Fruit fly (Drosophila melanogaster) whole organism, embryonic: ENCODE measurements around the gene CG6912.
A peak's percentile ranks its signal among the peaks of the same experiment; 100 is the strongest.

ENCODE experiments used
- Adf1 ChIP-seq: fragments of 200-800 bp; sonication (Bioruptor generic); IDR thresholded peaks from 2 replicates; pipeline ENCODE4 v1.3.6; 2022; ENCODE audit warnings: missing biosample characterization, missing genetic modification characterization
- CG10209 ChIP-seq: fragments of 200-800 bp; sonication (Bioruptor generic); optimal IDR thresholded peaks from 3 replicates; lab custom pipeline; 2017; ENCODE audit warnings: missing biosample characterization, mild to moderate bottlenecking, missing genetic modification characterization, missing genetic modification reagents
- CG10431 ChIP-seq: fragments of 200-800 bp; sonication (Bioruptor generic); optimal IDR thresholded peaks from 3 replicates; lab custom pipeline; 2018; ENCODE audit warnings: missing biosample characterization, mild to moderate bottlenecking, missing genetic modification characterization
- CG10654 ChIP-seq: fragments of 200-800 bp; sonication (Bioruptor generic); optimal IDR thresholded peaks from 2 replicates; lab custom pipeline; 2016; ENCODE audit warnings: missing biosample characterization, missing genetic modification characterization
- CG11504 ChIP-seq: fragments of 200-800 bp; sonication (Bioruptor generic); optimal IDR thresholded peaks from 3 replicates; lab custom pipeline; 2019; ENCODE audit warnings: missing biosample characterization, mild to moderate bottlenecking, missing genetic modification characterization, moderate library complexity
- CG12071 ChIP-seq: fragments of 200-800 bp; sonication (Bioruptor generic); optimal IDR thresholded peaks from 3 replicates; lab custom pipeline; 2018; ENCODE audit warnings: missing biosample characterization, mild to moderate bottlenecking, missing genetic modification characterization
- CG1233 ChIP-seq: fragments of 200-800 bp; sonication (Bioruptor generic); optimal IDR thresholded peaks from 4 replicates; lab custom pipeline; 2018; ENCODE audit warnings: missing biosample characterization, mild to moderate bottlenecking, missing genetic modification characterization
- CG13424 ChIP-seq: fragments of 200-800 bp; sonication (Bioruptor generic); optimal IDR thresholded peaks from 2 replicates; lab custom pipeline; 2019; ENCODE audit warnings: missing biosample characterization, mild to moderate bottlenecking, missing genetic modification characterization, moderate library complexity
- CG15269 ChIP-seq: fragments of 200-800 bp; sonication (Bioruptor generic); optimal IDR thresholded peaks from 2 replicates; lab custom pipeline; 2018; ENCODE audit warnings: missing biosample characterization, mild to moderate bottlenecking, missing genetic modification characterization, moderate library complexity
- CG16863 ChIP-seq: fragments of 200-800 bp; sonication (Bioruptor generic); optimal IDR thresholded peaks from 3 replicates; lab custom pipeline; 2016; ENCODE audit warnings: missing biosample characterization, missing genetic modification characterization
- CG17361 ChIP-seq: fragments of 200-800 bp; sonication (Bioruptor generic); IDR thresholded peaks from 3 replicates; pipeline ENCODE4 v1.3.6; 2022; ENCODE audit warnings: missing biosample characterization, missing genetic modification characterization
- CG17829 ChIP-seq: fragments of 200-800 bp; optimal IDR thresholded peaks from 2 replicates; lab custom pipeline; 2019; ENCODE audit warnings: missing biosample characterization, mild to moderate bottlenecking, missing genetic modification characterization, moderate library complexity
- CG1832 ChIP-seq: fragments of 200-800 bp; sonication (Bioruptor generic); optimal IDR thresholded peaks from 2 replicates; lab custom pipeline; 2017; ENCODE audit warnings: missing biosample characterization, mild to moderate bottlenecking, missing genetic modification characterization, inconsistent platforms
- CG4282 ChIP-seq: fragments of 200-800 bp; sonication (Bioruptor generic); optimal IDR thresholded peaks from 2 replicates; lab custom pipeline; 2016; ENCODE audit warnings: missing biosample characterization, missing genetic modification characterization
- CG6654 ChIP-seq: fragments of 200-800 bp; sonication (Bioruptor generic); optimal IDR thresholded peaks from 2 replicates; lab custom pipeline; 2017; ENCODE audit warnings: missing biosample characterization, mild to moderate bottlenecking, missing genetic modification characterization
- CG8924 ChIP-seq: fragments of 200-800 bp; optimal IDR thresholded peaks from 3 replicates; lab custom pipeline; 2019; ENCODE audit warnings: missing biosample characterization, mild to moderate bottlenecking, missing genetic modification characterization, moderate library complexity
- CkIIα-i1 ChIP-seq: fragments of 200-800 bp; sonication (Bioruptor generic); IDR thresholded peaks from 2 replicates; pipeline ENCODE4 v1.3.6; 2022; ENCODE audit warnings: missing biosample characterization, missing genetic modification characterization
- Fer1 ChIP-seq: fragments of 200-800 bp; sonication (Bioruptor generic); optimal IDR thresholded peaks from 2 replicates; lab custom pipeline; 2017; ENCODE audit warnings: missing biosample characterization, mild to moderate bottlenecking, missing genetic modification characterization
- Hr78 ChIP-seq, 2 experiments: fragments of 200-800 bp in 1 of 2; fragments of >200 bp in 1 of 2; sonication (Bioruptor generic) in 1 of 2; optimal IDR thresholded peaks; 2 replicates each; lab custom pipeline; 2017 to 2019; ENCODE audit warnings: missing biosample characterization in 2 of 2, missing genetic modification characterization in 2 of 2, mild to moderate bottlenecking in 1 of 2, moderate library complexity in 1 of 2
- MBD-R2 ChIP-seq: fragments of 200-800 bp; sonication (Bioruptor generic); IDR thresholded peaks from 2 replicates; pipeline ENCODE4 v1.3.6; 2022; ENCODE audit warnings: missing biosample characterization, missing genetic modification characterization
- Meics ChIP-seq: fragments of 200-800 bp; sonication (Bioruptor generic); optimal IDR thresholded peaks from 2 replicates; lab custom pipeline; 2017; ENCODE audit warnings: missing biosample characterization, mild to moderate bottlenecking, missing genetic modification characterization
- Mrtf ChIP-seq: fragments of 200-800 bp; sonication (Bioruptor generic); IDR thresholded peaks from 3 replicates; pipeline ENCODE4 v1.3.6; 2022; ENCODE audit warnings: missing biosample characterization, missing genetic modification characterization
- Oaz ChIP-seq: fragments of 200-800 bp; sonication (Bioruptor generic); IDR thresholded peaks from 2 replicates; pipeline ENCODE4 v1.3.6; 2022; ENCODE audit warnings: missing biosample characterization, missing genetic modification characterization
- Sox102F ChIP-seq: fragments of 200-800 bp; sonication (Bioruptor generic); optimal IDR thresholded peaks from 2 replicates; lab custom pipeline; 2018; ENCODE audit warnings: missing biosample characterization, mild to moderate bottlenecking, missing genetic modification characterization, moderate library complexity
- Taf1 ChIP-seq: fragments of 200-800 bp; sonication (Bioruptor generic); IDR thresholded peaks from 2 replicates; pipeline ENCODE4 v1.3.6; 2022; ENCODE audit warnings: missing biosample characterization, missing genetic modification characterization
- Xbp1 ChIP-seq: fragments of 200-800 bp; sonication (Bioruptor generic); optimal IDR thresholded peaks from 3 replicates; lab custom pipeline; 2016; ENCODE audit warnings: missing biosample characterization, mild to moderate bottlenecking, missing genetic modification characterization
- ara ChIP-seq: fragments of 200-800 bp; sonication (Bioruptor generic); IDR thresholded peaks from 2 replicates; pipeline ENCODE4 v1.3.6; 2022; ENCODE audit warnings: missing biosample characterization, missing genetic modification characterization
- bcd ChIP-seq: fragments of 200-800 bp; sonication (Bioruptor generic); optimal IDR thresholded peaks from 2 replicates; lab custom pipeline; 2017; ENCODE audit warnings: missing biosample characterization, mild to moderate bottlenecking, missing genetic modification characterization
- bsh ChIP-seq, 2 experiments: fragments of 200-800 bp; sonication (Bioruptor generic); optimal IDR thresholded peaks; 2 replicates each; lab custom pipeline; 2017 to 2018; ENCODE audit warnings: mild to moderate bottlenecking in 2 of 2, missing biosample characterization in 2 of 2, missing genetic modification characterization in 2 of 2, moderate library complexity in 1 of 2
- chif ChIP-seq, 2 experiments: fragments of 200-800 bp; sonication (Bioruptor generic); optimal IDR thresholded peaks; 3 replicates each; lab custom pipeline; 2016; ENCODE audit warnings: missing biosample characterization in 2 of 2, missing genetic modification characterization in 2 of 2
- croc ChIP-seq: fragments of 200-800 bp; sonication (Bioruptor generic); conservative IDR thresholded peaks from 3 replicates; pipeline ENCODE4 v1.3.6; 2022; ENCODE audit warnings: missing biosample characterization, missing genetic modification characterization
- dmrt11E ChIP-seq: fragments of 200-800 bp; sonication (Bioruptor generic); optimal IDR thresholded peaks from 3 replicates; lab custom pipeline; 2018; ENCODE audit warnings: missing biosample characterization, mild to moderate bottlenecking, missing genetic modification characterization, moderate library complexity
- fd96Cb ChIP-seq: fragments of 200-800 bp; sonication (Bioruptor generic); optimal IDR thresholded peaks from 2 replicates; lab custom pipeline; 2018; ENCODE audit warnings: missing biosample characterization, mild to moderate bottlenecking, missing genetic modification characterization, moderate library complexity
- ftz-f1 ChIP-seq: fragments of 200-800 bp; sonication (Bioruptor generic); optimal IDR thresholded peaks from 2 replicates; lab custom pipeline; 2016; ENCODE audit warnings: missing biosample characterization, missing genetic modification characterization
- lab ChIP-seq: fragments of 200-800 bp; sonication (Bioruptor generic); optimal IDR thresholded peaks from 3 replicates; lab custom pipeline; 2017; ENCODE audit warnings: missing biosample characterization, missing genetic modification characterization, mild to moderate bottlenecking, moderate library complexity, missing genetic modification reagents
- lbe ChIP-seq: fragments of 200-800 bp; sonication (Bioruptor generic); optimal IDR thresholded peaks from 2 replicates; lab custom pipeline; 2016; ENCODE audit warnings: missing biosample characterization, mild to moderate bottlenecking, missing genetic modification characterization
- nerfin-2 ChIP-seq: fragments of 200-800 bp; sonication (Bioruptor generic); IDR thresholded peaks from 2 replicates; pipeline ENCODE4 v1.3.6; 2022; ENCODE audit warnings: missing biosample characterization, missing genetic modification characterization; ENCODE audit not compliant: partially characterized antibody
- nom ChIP-seq: fragments of 200-800 bp; sonication (Bioruptor generic); optimal IDR thresholded peaks from 2 replicates; lab custom pipeline; 2017; ENCODE audit warnings: missing biosample characterization, missing genetic modification characterization, mild to moderate bottlenecking, moderate library complexity, missing genetic modification reagents
- pnt ChIP-seq: fragments of 200-800 bp; sonication (Bioruptor generic); optimal IDR thresholded peaks from 3 replicates; lab custom pipeline; 2016; ENCODE audit warnings: missing biosample characterization, missing genetic modification characterization
- sc ChIP-seq, 3 experiments: fragments of >200 bp in 2 of 3; fragments of 200-800 bp in 1 of 3; sonication (Bioruptor generic) in 1 of 3; optimal IDR thresholded peaks; 2 replicates in 2 of 3; 3 replicates in 1 of 3; lab custom pipeline; 2017; ENCODE audit warnings: mild to moderate bottlenecking in 1 of 3, missing biosample characterization in 1 of 3, missing genetic modification characterization in 1 of 3, missing genetic modification reagents in 1 of 3
- sens ChIP-seq: fragments of 200-800 bp; sonication (Bioruptor generic); peaks from one replicate; lab custom pipeline; 2016; ENCODE audit warnings: missing biosample characterization, missing genetic modification characterization
- seq ChIP-seq: fragments of 200-800 bp; sonication (Bioruptor generic); IDR thresholded peaks from 2 replicates; pipeline ENCODE4 v1.3.6; 2022; ENCODE audit warnings: missing biosample characterization, missing genetic modification characterization
- sob ChIP-seq: fragments of 200-800 bp; sonication (Bioruptor generic); IDR thresholded peaks from 2 replicates; pipeline ENCODE4 v1.3.6; 2022; ENCODE audit warnings: missing biosample characterization, missing genetic modification characterization
- ssp ChIP-seq: fragments of 200-800 bp; sonication (Bioruptor generic); IDR thresholded peaks from 2 replicates; pipeline ENCODE4 v1.3.6; 2022; ENCODE audit warnings: missing biosample characterization, missing genetic modification characterization
- tap ChIP-seq: fragments of 200-800 bp; optimal IDR thresholded peaks from 3 replicates; lab custom pipeline; 2019; ENCODE audit warnings: missing biosample characterization, mild to moderate bottlenecking, missing genetic modification characterization, moderate library complexity
- z ChIP-seq: fragments of 200-800 bp; sonication (Bioruptor generic); IDR thresholded peaks from 3 replicates; pipeline ENCODE4 v1.3.6; 2022; ENCODE audit warnings: missing biosample characterization, missing genetic modification characterization
- zen ChIP-seq: fragments of 200-800 bp; sonication (Bioruptor generic); optimal IDR thresholded peaks from 3 replicates; lab custom pipeline; 2018; ENCODE audit warnings: missing biosample characterization, mild to moderate bottlenecking, missing genetic modification characterization, moderate library complexity
- zfh1 ChIP-seq: fragments of 200-800 bp; sonication (Bioruptor generic); IDR thresholded peaks from 3 replicates; pipeline ENCODE4 v1.3.6; 2022; ENCODE audit warnings: missing biosample characterization, missing genetic modification characterization

Gene CG6912

DNA sequence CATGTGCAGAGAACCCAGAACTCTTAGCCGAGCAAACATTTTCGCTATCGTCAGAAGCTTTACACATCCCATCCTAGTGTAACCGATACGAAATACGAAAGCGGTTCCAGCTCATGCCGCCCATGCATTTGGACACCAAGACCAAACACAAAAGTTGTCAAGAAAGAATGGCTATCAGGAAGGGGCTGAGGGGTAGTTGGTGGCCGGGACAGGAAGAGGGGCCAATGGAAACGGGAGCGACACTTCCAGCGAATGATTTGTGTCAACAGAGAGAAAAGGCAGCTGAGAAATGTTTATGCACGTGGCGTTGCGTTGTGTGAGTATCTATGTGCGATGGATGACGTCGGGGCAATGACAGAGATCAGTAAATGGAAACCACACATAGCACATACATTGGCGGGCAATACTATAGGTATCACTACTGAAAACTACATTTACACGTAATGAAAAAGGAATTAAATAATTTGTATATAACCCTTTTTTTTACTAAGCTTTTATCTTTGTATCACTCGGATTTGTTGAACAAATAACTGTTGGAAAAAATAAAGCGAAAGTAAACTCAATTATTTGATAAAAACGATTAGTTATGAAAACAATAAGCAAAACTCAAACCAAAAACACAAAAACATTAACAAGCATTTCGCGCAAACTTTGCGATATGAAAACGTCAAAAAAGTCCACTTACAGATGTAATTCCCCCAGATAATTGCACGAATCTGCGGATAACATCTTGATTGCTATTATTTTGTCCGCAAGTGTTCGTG, 22.2 kb downstream of the CG6912 start (continued):
- peak; percentile 45 for TF ChIP-seq CG8924
- no peak for TF ChIP-seq zfh1 (GFP tag; lab: Robert Waterston, UW)
- peak; percentile 4 for TF ChIP-seq CG10654 (GFP tag; lab: Kevin White, UChicago)
- TF ChIP-seq CG17829 (tag; lab: Kevin White, UChicago): peak; percentile 43
- peak; percentile 11 for TF ChIP-seq CG16863 (GFP tag; lab: Kevin White, UChicago)
- TF ChIP-seq CG1233 (GFP tag; lab: Kevin White, UChicago): peak; percentile 55
- TF ChIP-seq Mrtf: no peak
- no peak for TF ChIP-seq seq
- no peak for TF ChIP-seq CG1832
- 0 out of 2 replicates have a peak, but pooled peaks have one; percentile 8 for TF ChIP-seq ssp (GFP tag; lab: Robert Waterston, UW)
- no peak for TF ChIP-seq pnt
- peak; percentile 31 for TF ChIP-seq CG6654 (GFP tag; lab: Kevin White, UChicago)
- TF ChIP-seq MBD-R2: no peak
- TF ChIP-seq CG17361: peak; percentile 76; the same call in 2 of the 3 replicates
- TF ChIP-seq dmrt11E (tag; lab: Kevin White, UChicago): no peak
- TF ChIP-seq tap (tag; lab: Kevin White, UChicago): peak; percentile 5
- TF ChIP-seq Oaz: no peak
- TF ChIP-seq nerfin-2 (GFP tag; lab: Robert Waterston, UW): no peak
- TF ChIP-seq Xbp1 (GFP tag; lab: Kevin White, UChicago): peak; percentile 24
- no peak for TF ChIP-seq CG10431 (GFP tag; lab: Kevin White, UChicago)
- no peak for TF ChIP-seq ara (GFP tag; lab: Robert Waterston, UW)
- TF ChIP-seq lab (GFP tag; lab: Kevin White, UChicago): peak; percentile 19
- peak; percentile 60 for TF ChIP-seq Sox102F
- TF ChIP-seq croc (GFP tag; lab: Robert Waterston, UW): peak; percentile 28; the same call in 1 of the 3 replicates
- peak; percentile 32 for TF ChIP-seq CG15269 (tag; lab: Kevin White, UChicago)
- no peak for TF ChIP-seq ftz-f1 (GFP tag; lab: Kevin White, UChicago)
- no peak for TF ChIP-seq CG10209 (GFP tag; lab: Kevin White, UChicago)
- TF ChIP-seq lbe: no peak
- no peak for TF ChIP-seq CG12071
- peak in 1 of 2 experiments; percentile 42 for TF ChIP-seq Hr78 (GFP tag; optimal IDR thresholded peaks at IDR 0.05; lab: Kevin White, UChicago)
- no peak for TF ChIP-seq Adf1
- no peak for TF ChIP-seq CkIIα-i1 (GFP tag; lab: Robert Waterston, UW)
- TF ChIP-seq chif (GFP tag; optimal IDR thresholded peaks at IDR 0.05; lab: Kevin White, UChicago): peak in 1 of 2 experiments; percentile 5
- TF ChIP-seq sc (optimal IDR thresholded peaks at IDR 0.05; lab: Kevin White, UChicago): no peak
- peak; percentile 11 for TF ChIP-seq sc (GFP tag; optimal IDR thresholded peaks at IDR 0.05; lab: Kevin White, UChicago)
- TF ChIP-seq bcd (GFP tag; lab: Kevin White, UChicago): peak; percentile 43
- no peak for TF ChIP-seq zen (tag; lab: Kevin White, UChicago)
- no peak for TF ChIP-seq Fer1 (GFP tag; lab: Kevin White, UChicago)
- TF ChIP-seq sens (GFP tag; lab: Kevin White, UChicago): peak; percentile 84
- no peak for TF ChIP-seq sob (GFP tag; lab: Robert Waterston, UW)
- TF ChIP-seq CG13424: peak; percentile 35
- TF ChIP-seq Taf1 (GFP tag; lab: Robert Waterston, UW): no peak
- TF ChIP-seq Meics (GFP tag; lab: Kevin White, UChicago): peak; percentile 28
- peak; percentile 20 for TF ChIP-seq nom
- TF ChIP-seq CG4282 (GFP tag; lab: Kevin White, UChicago): no peak
- no peak for TF ChIP-seq z (GFP tag; lab: Robert Waterston, UW)
- TF ChIP-seq CG11504 (tag; lab: Kevin White, UChicago): peak; percentile 76
- TF ChIP-seq fd96Cb (tag; lab: Kevin White, UChicago): peak; percentile 62
- peak; percentile 37 to 74 for TF ChIP-seq bsh (GFP tag; optimal IDR thresholded peaks at IDR 0.05; lab: Kevin White, UChicago)
